Worm (Caenorhabditis elegans) whole organism, mixed stage, embryonic: ENCODE measurements around the gene R11G11.16.

Experiments
- blmp-1 ChIP-seq: fragments of 150-350 bp; optimal IDR thresholded peaks from 2 replicates; lab custom pipeline; 2014; ENCODE audit warnings: missing biosample characterization, missing genetic modification characterization
- ces-1 ChIP-seq: fragments of 150-350 bp; optimal IDR thresholded peaks from 2 replicates; lab custom pipeline; 2014; ENCODE audit warnings: missing biosample characterization, missing genetic modification reagents, missing genetic modification characterization
- cnd-1 ChIP-seq: fragments of 200-800 bp; sonication (Bioruptor generic); optimal IDR thresholded peaks from 2 replicates; lab custom pipeline; 2018; ENCODE audit warnings: mild to moderate bottlenecking, missing genetic modification characterization, missing compliant biosample characterization
- ham-2 ChIP-seq: fragments of 200-800 bp; sonication (Bioruptor generic); optimal IDR thresholded peaks from 2 replicates; lab custom pipeline; 2018; ENCODE audit warnings: mild to moderate bottlenecking, missing genetic modification characterization, missing compliant biosample characterization
- hlh-1 ChIP-seq: fragments of 150-350 bp; optimal IDR thresholded peaks from 2 replicates; lab custom pipeline; 2014; ENCODE audit warnings: missing biosample characterization, missing genetic modification reagents, missing genetic modification characterization
- lin-13 ChIP-seq: fragments of 150-350 bp; optimal IDR thresholded peaks from 2 replicates; lab custom pipeline; 2014; ENCODE audit warnings: missing biosample characterization, missing genetic modification characterization
- lsy-2 ChIP-seq: fragments of 150-350 bp; optimal IDR thresholded peaks from 2 replicates; lab custom pipeline; 2014; ENCODE audit warnings: missing biosample characterization, missing genetic modification characterization
- nhr-12 ChIP-seq: fragments of 150-350 bp; optimal IDR thresholded peaks from 2 replicates; lab custom pipeline; 2014; ENCODE audit warnings: missing biosample characterization, missing genetic modification characterization
- nhr-237 ChIP-seq: fragments of 150-350 bp; optimal IDR thresholded peaks from 2 replicates; lab custom pipeline; 2014; ENCODE audit warnings: missing biosample characterization, missing genetic modification characterization
- pha-4 ChIP-seq: fragments of 150-350 bp; optimal IDR thresholded peaks from 2 replicates; lab custom pipeline; 2018; ENCODE audit warnings: missing biosample characterization, missing genetic modification reagents, missing genetic modification characterization
- unc-120 ChIP-seq: sonication (generic microtip); optimal IDR thresholded peaks from 2 replicates; lab custom pipeline; 2017; ENCODE audit warnings: missing genetic modification characterization, missing compliant biosample characterization; ENCODE audit not compliant: poor library complexity, severe bottlenecking
- unc-62 ChIP-seq: fragments of 150-350 bp; optimal IDR thresholded peaks from 2 replicates; lab custom pipeline; 2014; ENCODE audit warnings: missing biosample characterization, missing genetic modification reagents, missing genetic modification characterization
- ztf-11 ChIP-seq: fragments of 150-350 bp; optimal IDR thresholded peaks from 2 replicates; lab custom pipeline; 2014; ENCODE audit warnings: missing biosample characterization, missing genetic modification characterization

DNA sequence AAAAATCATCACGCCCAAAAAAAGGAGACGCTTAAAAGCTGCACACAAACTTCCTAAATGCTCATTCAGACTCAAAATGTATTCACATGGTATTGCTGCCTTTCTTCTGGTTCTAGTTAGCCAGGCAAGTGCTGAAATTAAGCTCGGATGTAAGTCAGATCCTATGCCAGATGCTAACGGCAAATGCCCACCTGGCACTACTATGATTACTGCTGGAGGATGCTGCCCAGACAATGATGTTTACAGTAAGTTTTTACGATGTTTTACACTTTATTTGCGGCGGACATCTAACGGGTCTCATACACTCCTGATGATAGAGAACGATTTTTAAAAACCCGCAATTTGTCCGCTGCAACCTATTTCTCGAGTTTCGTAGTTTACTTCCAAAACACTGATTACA is 11.6 kb upstream of the R11G11.16 start, which contains the start of gene C14C6.5:
- TF ChIP-seq unc-120 (tag; lab: Kevin White, UChicago) (no peak), blmp-1 (tag; lab: Kevin White, UChicago) (no peak), lin-13 (tag; lab: Kevin White, UChicago) (no peak), lsy-2 (tag; lab: Kevin White, UChicago) (no peak), cnd-1 (tag; lab: Kevin White, UChicago) (no peak), nhr-12 (no peak), unc-62 (GFP tag; lab: Kevin White, UChicago) (no peak), nhr-237 (no peak), pha-4 (tag; lab: Kevin White, UChicago) (no peak), ztf-11 (tag; lab: Kevin White, UChicago) (no peak), hlh-1 (no peak), ces-1 (no peak), ham-2 (GFP tag; lab: Kevin White, UChicago) (no peak)
